Fruit fly (Drosophila melanogaster) Kc167 (cell line): ENCODE data around the gene Acf.

Experiments used
- Myc ChIP-seq: fragments of >200 bp; optimal IDR thresholded peaks from 2 replicates; lab custom pipeline; 2017; ENCODE audit warnings: missing external identifiers
- Sin3A ChIP-seq: fragments of >200 bp; optimal IDR thresholded peaks from 2 replicates; lab custom pipeline; 2018; ENCODE audit warnings: missing external identifiers
- h ChIP-seq: fragments of >200 bp; optimal IDR thresholded peaks from 3 replicates; lab custom pipeline; 2018; ENCODE audit warnings: missing external identifiers
- insv ChIP-seq: fragments of >200 bp; optimal IDR thresholded peaks from 3 replicates; lab custom pipeline; 2018; ENCODE audit warnings: missing external identifiers
- psq ChIP-seq: fragments of >200 bp; optimal IDR thresholded peaks from 2 replicates; lab custom pipeline; 2017; ENCODE audit warnings: missing external identifiers
- ttk ChIP-seq: sonication (Bioruptor generic); optimal IDR thresholded peaks from 2 replicates; lab custom pipeline; 2017; ENCODE audit warnings: missing external identifiers

Acf gene

DNA sequence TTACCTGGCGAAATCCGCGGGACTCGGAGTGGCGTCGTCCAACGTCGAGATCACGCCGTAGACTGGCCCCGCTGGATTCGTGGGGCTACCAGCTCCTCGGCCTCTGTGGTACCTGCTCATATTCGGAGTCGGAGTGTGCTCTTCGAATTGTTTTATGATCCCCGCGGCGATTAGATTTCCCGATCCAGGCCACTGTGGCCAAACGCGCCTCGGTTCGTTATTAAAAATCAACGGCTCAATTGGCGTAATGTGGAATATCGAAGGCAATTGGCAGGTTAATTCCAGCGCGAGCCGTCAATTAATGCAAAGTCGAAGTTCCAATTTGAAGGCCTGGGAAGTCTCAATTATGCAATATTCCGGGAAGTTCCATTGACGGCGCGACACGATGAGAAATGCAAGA lies 15.8 kb downstream of the Acf start:
- TF ChIP-seq insv (lab: Kevin White, UChicago), result no peak
- no peak for TF ChIP-seq Sin3A (lab: Kevin White, UChicago)
- no peak for TF ChIP-seq psq (lab: Kevin White, UChicago)
- TF ChIP-seq h, result no peak
- TF ChIP-seq Myc (lab: Kevin White, UChicago), result no peak
- no peak for TF ChIP-seq ttk (lab: Kevin White, UChicago)

DNA sequence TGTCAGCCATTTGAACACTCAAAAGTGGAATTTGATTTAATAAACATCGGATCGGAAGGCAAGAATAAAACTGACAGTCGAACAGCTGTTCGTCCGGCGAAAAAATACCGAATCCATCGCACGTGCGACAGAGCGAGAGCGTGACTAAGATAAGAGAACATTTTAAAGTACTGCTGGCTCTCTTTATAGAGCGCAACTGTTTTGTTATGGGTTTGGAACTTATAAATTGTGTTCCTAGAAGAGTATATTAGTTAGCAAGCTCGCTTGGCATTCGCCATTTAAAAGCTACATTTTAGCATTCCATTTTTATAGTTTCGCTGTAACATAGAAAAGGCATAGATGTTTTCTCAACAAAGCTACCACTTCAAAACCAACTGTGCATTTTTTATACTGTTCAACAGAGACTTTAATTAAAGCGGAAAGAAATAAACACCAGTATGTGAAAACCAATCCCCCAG lies 16.3 kb downstream of the Acf start, which contains the start of gene Rift:
Gene Rift (minus strand): TSS at position 114 of the 458 bp plus-strand sequence.
- TF ChIP-seq Sin3A (lab: Kevin White, UChicago) (no peak), insv (lab: Kevin White, UChicago) (no peak), psq (lab: Kevin White, UChicago) (no peak), ttk (lab: Kevin White, UChicago) (no peak), h (no peak), Myc (lab: Kevin White, UChicago) (no peak)

DNA sequence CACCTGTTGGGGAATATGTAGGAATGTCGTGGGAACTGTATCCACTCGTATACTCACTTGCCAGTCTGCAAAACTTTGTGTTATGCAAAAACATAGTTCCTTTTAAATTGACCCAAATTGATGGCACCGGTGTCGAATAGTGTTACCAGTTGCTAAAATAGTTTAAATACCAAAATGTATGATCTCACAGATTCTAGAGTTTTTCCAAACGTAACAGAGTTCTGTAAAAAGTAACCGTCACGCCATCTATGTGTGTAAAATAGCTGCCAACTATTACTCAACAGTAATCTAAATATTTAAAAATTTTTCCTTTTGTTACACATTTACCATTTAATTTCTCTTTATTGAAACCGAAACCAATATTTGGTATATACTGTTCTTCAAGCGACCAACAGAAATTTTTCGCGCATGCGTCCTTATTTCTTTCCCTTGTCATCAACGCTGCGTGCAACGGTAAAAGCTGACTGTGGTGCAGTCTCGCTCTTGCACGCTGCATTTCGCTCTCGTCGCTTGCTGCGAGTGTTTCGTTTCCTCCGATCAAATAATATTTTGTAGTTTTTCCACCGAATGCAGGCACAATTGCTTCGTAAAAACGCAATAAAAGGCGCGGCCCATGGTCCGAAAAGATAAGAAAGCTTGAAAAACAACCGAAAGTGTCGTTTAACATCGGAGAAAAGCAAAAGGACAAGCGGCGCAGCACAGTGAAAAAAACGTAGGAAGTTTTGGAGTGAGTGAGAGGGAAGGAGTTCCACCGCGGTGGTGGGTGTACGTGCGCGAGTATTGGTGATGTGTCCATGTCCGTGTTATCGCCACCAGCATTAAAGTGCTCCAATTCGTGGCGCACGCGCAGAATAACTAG lies 18.6 kb downstream of the Acf start, which contains the start of the genes FeCH and RhoGAP100F:
Gene FeCH (minus strand): TSS at position 180 of the 859 bp plus-strand sequence.
Gene RhoGAP100F (plus strand): TSS at position 493 of the 859 bp plus-strand sequence.
- TF ChIP-seq Myc (lab: Kevin White, UChicago), result no peak
- no peak for TF ChIP-seq Sin3A (lab: Kevin White, UChicago)
- TF ChIP-seq ttk (lab: Kevin White, UChicago), result no peak
- no peak for TF ChIP-seq psq (lab: Kevin White, UChicago)
- no peak for TF ChIP-seq insv (lab: Kevin White, UChicago)
- no peak for TF ChIP-seq h

DNA sequence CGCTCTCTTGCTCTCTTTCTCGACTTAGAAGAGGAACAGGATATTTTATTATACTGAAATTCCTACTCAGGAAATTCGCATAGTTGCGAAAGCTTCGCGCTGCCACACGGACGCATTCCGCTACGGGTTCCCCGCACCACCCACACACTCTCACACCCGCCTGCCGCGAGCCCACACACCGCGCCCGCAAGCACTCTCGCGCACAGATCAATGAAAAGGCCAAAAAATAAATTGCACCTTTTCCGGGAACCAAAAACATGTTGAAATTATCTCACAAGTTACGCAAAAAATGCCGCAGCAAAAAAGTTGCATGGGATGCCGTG lies 19.2 kb downstream of the Acf start:
- TF ChIP-seq Sin3A (lab: Kevin White, UChicago) (no peak), ttk (lab: Kevin White, UChicago) (no peak), Myc (lab: Kevin White, UChicago) (no peak), h (no peak), insv (lab: Kevin White, UChicago) (no peak), psq (lab: Kevin White, UChicago) (no peak)

DNA sequence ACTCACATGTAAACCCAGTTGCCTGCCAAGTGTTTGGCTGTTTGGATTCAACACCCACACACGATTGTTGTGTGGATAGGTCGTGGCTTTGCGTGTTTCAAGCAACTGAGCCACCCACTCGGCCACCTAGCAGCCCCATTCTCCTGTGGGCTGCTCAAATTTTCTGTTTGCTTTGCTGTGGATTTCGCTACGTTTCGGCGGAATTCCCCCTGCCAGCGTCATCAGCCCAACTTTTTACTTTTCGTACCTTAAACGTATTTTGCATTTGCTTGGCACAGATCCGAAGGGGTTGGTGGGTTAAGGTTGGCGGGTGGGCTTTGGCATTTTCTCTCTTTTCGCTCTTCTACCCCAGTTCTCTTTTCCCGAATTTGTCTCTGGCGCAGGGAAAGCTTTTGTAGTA lies 28.7 kb downstream of the Acf start:
- TF ChIP-seq Sin3A (lab: Kevin White, UChicago) (no peak), insv (lab: Kevin White, UChicago) (no peak), ttk (lab: Kevin White, UChicago) (no peak), h (no peak), psq (lab: Kevin White, UChicago) (no peak), Myc (lab: Kevin White, UChicago) (no peak)

DNA sequence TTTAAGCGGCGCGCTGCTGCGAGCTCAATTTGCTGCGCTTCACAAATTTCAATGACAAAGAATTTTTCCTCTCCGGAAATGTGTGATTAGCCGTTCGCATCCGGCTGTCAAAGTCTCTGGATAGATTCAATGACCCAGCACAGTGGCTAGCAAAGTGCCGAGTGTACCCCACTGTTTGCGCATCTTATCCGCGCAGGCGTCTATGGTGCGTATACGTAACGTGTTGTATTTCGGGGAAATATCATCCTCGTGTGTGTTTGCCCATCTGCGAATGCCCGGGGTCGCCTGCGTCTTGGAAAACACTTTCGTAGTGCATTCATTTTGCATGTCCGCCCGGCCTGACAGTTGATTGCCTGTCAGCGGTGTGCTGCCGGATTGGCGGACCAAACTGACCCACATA lies 30.4 kb downstream of the Acf start:
- no peak for TF ChIP-seq Sin3A (lab: Kevin White, UChicago)
- no peak for TF ChIP-seq psq (lab: Kevin White, UChicago)
- no peak for TF ChIP-seq Myc (lab: Kevin White, UChicago)

DNA sequence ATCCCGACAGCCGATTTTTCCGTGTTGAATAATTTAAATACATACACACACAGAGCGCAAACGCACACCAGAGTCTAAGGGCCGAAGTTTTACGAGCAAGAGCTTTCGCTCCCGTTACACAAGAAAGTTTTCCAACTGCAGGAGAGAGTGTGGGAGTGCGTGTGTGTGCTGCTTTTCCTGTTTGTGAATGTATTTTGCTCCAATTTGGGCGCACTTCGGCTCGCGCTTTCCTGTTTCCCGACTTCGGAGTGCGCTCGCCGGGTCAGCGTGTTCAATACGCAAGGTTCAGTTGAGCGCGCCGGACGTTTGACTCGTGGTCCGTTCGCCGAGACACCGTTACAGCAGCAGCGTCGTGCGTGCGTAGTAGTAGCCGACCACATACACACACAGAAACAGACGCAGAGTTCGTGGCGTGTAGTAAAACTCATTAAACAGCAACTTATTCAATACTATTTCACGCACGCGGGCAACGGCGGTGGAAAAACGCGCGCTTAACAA lies 31.8 kb downstream of the Acf start:
- TF ChIP-seq Sin3A (lab: Kevin White, UChicago) (no peak), insv (lab: Kevin White, UChicago) (no peak), psq (lab: Kevin White, UChicago) (no peak), Myc (lab: Kevin White, UChicago) (no peak), h (no peak), ttk (lab: Kevin White, UChicago) (no peak)

DNA sequence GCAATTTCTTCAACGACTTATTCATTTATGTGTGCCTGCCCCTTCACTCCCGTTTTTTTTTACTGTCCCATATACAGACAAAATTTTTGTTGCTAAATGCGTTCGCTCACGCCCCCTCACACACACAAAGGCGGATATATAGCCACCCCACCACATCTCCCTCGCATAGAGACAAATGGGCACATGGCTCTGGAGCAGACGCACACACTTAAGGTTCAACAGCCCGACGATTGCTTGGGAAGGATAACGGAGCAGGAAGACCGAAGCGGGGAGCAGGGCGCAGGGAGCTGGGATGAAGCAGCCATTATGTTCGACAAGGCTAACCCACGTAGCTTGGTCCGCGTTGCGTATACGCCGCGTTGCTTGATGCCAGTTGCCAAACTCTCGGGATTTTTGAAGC lies 32.6 kb downstream of the Acf start:
- no peak for TF ChIP-seq ttk (lab: Kevin White, UChicago)
